Fruit fly (Drosophila melanogaster): Measurements from ENCODE around the gene Sidpn.

dm6 chr2L:19010566-19010965 lies 16.9 kb upstream of the Sidpn start, which contains the start of gene robl37BC:
- TF ChIP-seq CG8478 (optimal IDR thresholded peaks at IDR 0.05), result no peak
- TF ChIP-seq Dll (optimal IDR thresholded peaks at IDR 0.05), result no peak
- no peak for TF ChIP-seq EcR (GFP tag; optimal IDR thresholded peaks at IDR 0.05)
- TF ChIP-seq psq (optimal IDR thresholded peaks at IDR 0.05), result no peak
- TF ChIP-seq usp (GFP tag; optimal IDR thresholded peaks at IDR 0.05), result no peak

All from whole organism.